Worm (Caenorhabditis elegans) whole organism, L1 larva: ENCODE measurements around the gene lips-3.

Experiments used
- C04F5.9 ChIP-seq: sonication (generic microtip); optimal IDR thresholded peaks from 2 replicates; lab custom pipeline; 2016; ENCODE audit warnings: missing genetic modification characterization, missing compliant biosample characterization
- C34B4.2 ChIP-seq: sonication (generic microtip); optimal IDR thresholded peaks from 2 replicates; lab custom pipeline; 2017; ENCODE audit warnings: mild to moderate bottlenecking, missing genetic modification characterization, missing compliant biosample characterization
- F16B12.6 ChIP-seq: fragments of 150-350 bp; optimal IDR thresholded peaks from 2 replicates; lab custom pipeline; 2014; ENCODE audit warnings: missing biosample characterization, missing genetic modification characterization
- aly-2 ChIP-seq: fragments of 150-350 bp; optimal IDR thresholded peaks from 2 replicates; lab custom pipeline; 2014; ENCODE audit warnings: missing biosample characterization, missing genetic modification characterization
- ama-1 ChIP-seq: fragments of 150-350 bp; optimal IDR thresholded peaks from 2 replicates; lab custom pipeline; 2014
- ceh-8 ChIP-seq: fragments of 200-800 bp; sonication (Bioruptor generic); optimal IDR thresholded peaks from 2 replicates; lab custom pipeline; 2018; ENCODE audit warnings: mild to moderate bottlenecking, missing genetic modification characterization, moderate library complexity, missing compliant biosample characterization
- ceh-82 ChIP-seq, 3 experiments: fragments of 150-350 bp in 1 of 3; sonication (generic microtip) in 2 of 3; optimal IDR thresholded peaks; 2 replicates each; lab custom pipeline; 2014 to 2017; ENCODE audit warnings: missing biosample characterization in 3 of 3, missing genetic modification characterization in 3 of 3
- ces-1 ChIP-seq: fragments of 150-350 bp; optimal IDR thresholded peaks from 2 replicates; lab custom pipeline; 2014; ENCODE audit warnings: missing biosample characterization, missing genetic modification reagents, missing genetic modification characterization
- efl-1 ChIP-seq, 4 experiments: fragments of 150-350 bp; optimal IDR thresholded peaks in 3 of 4; peaks in 1 of 4; 1 replicate in 1 of 4; 2 replicates in 3 of 4; lab custom pipeline; 2014; ENCODE audit warnings: missing biosample characterization in 2 of 4, missing genetic modification characterization in 2 of 4, missing genetic modification reagents in 2 of 4
- elt-2 ChIP-seq: sonication (generic microtip); optimal IDR thresholded peaks from 2 replicates; lab custom pipeline; 2016; ENCODE audit warnings: missing genetic modification characterization, mild to moderate bottlenecking, inconsistent platforms, missing compliant biosample characterization, missing genetic modification reagents
- elt-3 ChIP-seq, 6 experiments: fragments of 150-350 bp in 1 of 6; sonication (generic microtip); optimal IDR thresholded peaks; 2 replicates each; lab custom pipeline; 2017 to 2018; ENCODE audit warnings: missing biosample characterization in 6 of 6, missing genetic modification characterization in 6 of 6, inconsistent platforms in 1 of 6
- ets-5 ChIP-seq: fragments of 200-800 bp; sonication (Bioruptor generic); IDR thresholded peaks from 2 replicates; pipeline ENCODE4 v1.3.6; 2022; ENCODE audit warnings: missing genetic modification characterization, missing compliant biosample characterization
- fkh-8 ChIP-seq: sonication (generic microtip); optimal IDR thresholded peaks from 2 replicates; lab custom pipeline; 2016; ENCODE audit warnings: mild to moderate bottlenecking, missing genetic modification characterization, missing compliant biosample characterization
- fos-1 ChIP-seq: fragments of 150-350 bp; optimal IDR thresholded peaks from 2 replicates; lab custom pipeline; 2014; ENCODE audit warnings: missing biosample characterization, missing genetic modification characterization
- grh-1 ChIP-seq: fragments of 200-800 bp; sonication (Bioruptor generic); IDR thresholded peaks from 2 replicates; pipeline ENCODE4 v1.3.6; 2022; ENCODE audit warnings: missing genetic modification reagents, missing genetic modification characterization, missing compliant biosample characterization
- hlh-17 ChIP-seq: fragments of 200-800 bp; sonication (Bioruptor generic); optimal IDR thresholded peaks from 2 replicates; lab custom pipeline; 2018; ENCODE audit warnings: missing genetic modification characterization, mild to moderate bottlenecking, missing compliant biosample characterization, moderate library complexity, borderline replicate concordance
- hlh-4 ChIP-seq: sonication (generic microtip); optimal IDR thresholded peaks from 2 replicates; lab custom pipeline; 2016; ENCODE audit warnings: mild to moderate bottlenecking, missing genetic modification characterization, missing compliant biosample characterization
- irx-1 ChIP-seq: sonication (generic microtip); optimal IDR thresholded peaks from 2 replicates; lab custom pipeline; 2016; ENCODE audit warnings: missing genetic modification characterization, missing compliant biosample characterization
- lin-13 ChIP-seq: fragments of 150-350 bp; optimal IDR thresholded peaks from 2 replicates; lab custom pipeline; 2014; ENCODE audit warnings: missing biosample characterization, missing genetic modification reagents, missing genetic modification characterization
- lin-14 ChIP-seq: fragments of 200-800 bp; sonication (Bioruptor generic); optimal IDR thresholded peaks from 2 replicates; lab custom pipeline; 2018; ENCODE audit warnings: mild to moderate bottlenecking, missing genetic modification characterization, moderate library complexity, missing compliant biosample characterization
- lin-15B ChIP-seq: fragments of 150-350 bp; sonication (generic microtip); optimal IDR thresholded peaks from 3 replicates; lab custom pipeline; 2014; ENCODE audit warnings: missing biosample characterization, missing genetic modification characterization
- lin-35 ChIP-seq, 2 experiments: fragments of 150-350 bp; optimal IDR thresholded peaks; 2 replicates each; lab custom pipeline; 2014; ENCODE audit warnings: missing biosample characterization in 2 of 2, missing genetic modification characterization in 2 of 2, missing genetic modification reagents in 2 of 2
- lsy-2 ChIP-seq, 2 experiments: fragments of 150-350 bp; optimal IDR thresholded peaks; 2 replicates each; lab custom pipeline; 2014; ENCODE audit warnings: missing biosample characterization in 2 of 2, missing genetic modification characterization in 2 of 2
- mep-1 ChIP-seq: fragments of 150-350 bp; optimal IDR thresholded peaks from 2 replicates; lab custom pipeline; 2014; ENCODE audit warnings: missing biosample characterization, missing genetic modification characterization
- nhr-19 ChIP-seq: fragments of 200-800 bp; sonication (Bioruptor generic); conservative IDR thresholded peaks from 2 replicates; pipeline ENCODE4 v1.3.6; 2022; ENCODE audit warnings: missing genetic modification characterization, missing compliant biosample characterization
- nhr-237 ChIP-seq: fragments of 150-350 bp; optimal IDR thresholded peaks from 2 replicates; lab custom pipeline; 2014; ENCODE audit warnings: missing biosample characterization, missing genetic modification characterization
- nhr-47 ChIP-seq: sonication (generic microtip); optimal IDR thresholded peaks from 2 replicates; lab custom pipeline; 2016; ENCODE audit warnings: mild to moderate bottlenecking, missing genetic modification characterization, moderate library complexity, missing compliant biosample characterization
- nhr-76 ChIP-seq: sonication (generic microtip); optimal IDR thresholded peaks from 2 replicates; lab custom pipeline; 2017; ENCODE audit warnings: missing biosample characterization, missing genetic modification characterization
- nhr-84 ChIP-seq: sonication (generic microtip); optimal IDR thresholded peaks from 2 replicates; lab custom pipeline; 2017; ENCODE audit warnings: missing biosample characterization, missing genetic modification characterization
- pag-3 ChIP-seq: sonication (generic microtip); optimal IDR thresholded peaks from 2 replicates; lab custom pipeline; 2017; ENCODE audit warnings: missing genetic modification characterization, mild to moderate bottlenecking, missing compliant biosample characterization, antibody characterized with exemption, borderline replicate concordance; ENCODE audit not compliant: insufficient read depth
- snpc-4 ChIP-seq: fragments of 150-350 bp; optimal IDR thresholded peaks from 2 replicates; lab custom pipeline; 2014; ENCODE audit warnings: missing biosample characterization, missing genetic modification characterization
- snu-23 ChIP-seq: sonication (generic microtip); optimal IDR thresholded peaks from 2 replicates; lab custom pipeline; 2016; ENCODE audit warnings: missing genetic modification characterization, missing compliant biosample characterization
- sup-37 ChIP-seq: fragments of 200-800 bp; sonication (Bioruptor generic); optimal IDR thresholded peaks from 2 replicates; lab custom pipeline; 2018; ENCODE audit warnings: mild to moderate bottlenecking, missing genetic modification characterization, missing compliant biosample characterization
- swsn-7 ChIP-seq: sonication (generic microtip); optimal IDR thresholded peaks from 2 replicates; lab custom pipeline; 2016; ENCODE audit warnings: missing genetic modification characterization, missing compliant biosample characterization
- unc-130 ChIP-seq: fragments of 150-350 bp; optimal IDR thresholded peaks from 2 replicates; lab custom pipeline; 2017; ENCODE audit warnings: missing biosample characterization, missing genetic modification characterization, inconsistent platforms
- unc-62 ChIP-seq: fragments of 150-350 bp; optimal IDR thresholded peaks from 2 replicates; lab custom pipeline; 2014; ENCODE audit warnings: missing biosample characterization, missing genetic modification reagents, missing genetic modification characterization
- unc-86 ChIP-seq: sonication (generic microtip); optimal IDR thresholded peaks from 2 replicates; lab custom pipeline; 2016; ENCODE audit warnings: missing genetic modification characterization, missing compliant biosample characterization
- unc-98 ChIP-seq: fragments of 200-800 bp; sonication (Bioruptor generic); IDR thresholded peaks from 2 replicates; pipeline ENCODE4 v1.3.6; 2022; ENCODE audit warnings: missing genetic modification characterization, missing compliant biosample characterization
- vab-15 ChIP-seq: sonication (generic microtip); optimal IDR thresholded peaks from 2 replicates; lab custom pipeline; 2017; ENCODE audit warnings: missing genotype, mild to moderate bottlenecking, missing genetic modification characterization, missing compliant biosample characterization
- xbp-1 ChIP-seq: sonication (generic microtip); optimal IDR thresholded peaks from 2 replicates; lab custom pipeline; 2016; ENCODE audit warnings: missing genetic modification characterization, missing compliant biosample characterization
- zip-4 ChIP-seq: fragments of 200-800 bp; sonication (Bioruptor generic); optimal IDR thresholded peaks from 2 replicates; lab custom pipeline; 2018; ENCODE audit warnings: mild to moderate bottlenecking, missing genetic modification characterization, moderate library complexity, missing compliant biosample characterization
- ztf-11 ChIP-seq, 2 experiments: sonication (generic microtip); optimal IDR thresholded peaks; 2 replicates each; lab custom pipeline; 2016 to 2017; ENCODE audit warnings: missing genetic modification characterization in 2 of 2, missing biosample characterization in 1 of 2, missing compliant biosample characterization in 1 of 2

Gene lips-3

DNA sequence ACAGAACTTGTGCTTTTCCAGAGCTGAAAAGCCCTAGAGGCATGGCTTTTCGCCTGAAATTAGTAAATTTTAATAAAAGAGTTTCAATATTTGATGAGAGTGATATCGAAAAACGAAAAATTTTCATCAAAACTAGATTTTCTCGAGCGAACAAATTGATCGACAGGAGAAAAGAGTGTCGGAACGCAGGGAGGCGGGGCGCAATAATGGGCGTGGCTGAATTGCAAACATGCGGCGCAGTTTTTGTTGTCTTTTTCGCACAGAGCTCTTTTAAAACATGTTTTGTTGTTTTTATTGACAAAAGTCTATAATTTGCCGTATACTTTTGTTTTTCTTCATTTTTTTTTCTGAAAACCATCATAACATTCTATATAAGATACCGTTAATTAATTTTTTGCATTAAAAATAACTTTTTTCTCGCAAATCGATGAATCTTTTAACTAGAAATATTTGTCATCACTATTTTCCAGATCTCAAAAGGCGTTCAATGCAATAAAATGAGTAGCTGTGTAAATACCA is 37.9 kb upstream of the lips-3 start, which contains the start of the genes sel-5 and wdr-48 (continued):
- TF ChIP-seq grh-1 (GFP tag; lab: Robert Waterston, UW) (no peak), efl-1 (optimal IDR thresholded peaks at IDR 0.05; lab: Kevin White, UChicago) (peak; percentile 19 to 40), efl-1 (GFP tag; optimal IDR thresholded peaks at IDR 0.05 in 1 of 2; lab: Kevin White, UChicago) (peak; percentile 60 to 95), vab-15 (no peak), lsy-2 (tag; optimal IDR thresholded peaks at IDR 0.05; lab: Kevin White, UChicago) (peak; percentile 53 to 59), xbp-1 (tag; lab: Kevin White, UChicago) (peak; percentile 20), sup-37 (GFP tag; lab: Kevin White, UChicago) (no peak), fkh-8 (tag; lab: Kevin White, UChicago) (no peak), ztf-11 (tag; optimal IDR thresholded peaks at IDR 0.05; lab: Kevin White, UChicago) (no peak), nhr-76 (tag; lab: Kevin White, UChicago) (no peak), unc-62 (GFP tag; lab: Kevin White, UChicago) (no peak), lin-15B (tag; lab: Kevin White, UChicago) (no peak), pag-3 (tag; lab: Kevin White, UChicago) (no peak), snu-23 (peak; percentile 35), ets-5 (no peak), lin-14 (GFP tag; lab: Kevin White, UChicago) (no peak), irx-1 (tag; lab: Kevin White, UChicago) (no peak), unc-130 (tag; lab: Kevin White, UChicago) (no peak), snpc-4 (tag; lab: Kevin White, UChicago) (no peak), C04F5.9 (tag; lab: Kevin White, UChicago) (no peak), elt-2 (tag; lab: Kevin White, UChicago) (no peak), F16B12.6 (tag; lab: Kevin White, UChicago) (peak; percentile 42), nhr-19 (no peak), hlh-4 (tag; lab: Kevin White, UChicago) (no peak), ceh-82 (tag; optimal IDR thresholded peaks at IDR 0.05; lab: Kevin White, UChicago) (peak in 1 of 3 experiments; percentile 18), nhr-84 (tag; lab: Kevin White, UChicago) (no peak), elt-3 (tag; optimal IDR thresholded peaks at IDR 0.05; lab: Kevin White, UChicago) (peak in 1 of 6 experiments; percentile 23), ceh-8 (no peak), lin-35 (GFP tag; optimal IDR thresholded peaks at IDR 0.05; lab: Kevin White, UChicago) (peak; percentile 25 to 53), C34B4.2 (no peak)
- TF ChIP-seq, all 84 proteins: peak for 17

DNA sequence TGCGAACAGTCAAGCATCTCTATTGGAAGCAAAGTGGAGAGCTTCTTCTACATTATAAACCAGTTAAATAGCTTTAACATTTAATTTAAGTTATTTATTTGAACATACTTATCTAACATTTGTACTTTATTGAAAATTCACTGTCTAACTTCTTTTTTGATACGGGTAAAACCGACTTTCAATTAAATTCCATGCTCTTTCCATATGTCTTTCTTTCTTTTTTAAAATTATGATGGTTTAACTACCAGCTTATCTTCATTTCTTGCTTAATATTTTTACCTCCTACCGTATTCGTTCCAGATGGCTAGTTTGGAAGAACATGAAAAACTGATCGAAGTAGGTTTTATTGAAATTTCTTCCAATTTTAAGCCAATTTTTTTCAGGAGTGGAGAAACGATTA is 34.8 kb upstream of the lips-3 start, which contains the start of gene F35G12.12:
TSS of gene F35G12.12 (plus strand) at position 301 of the 400 bp plus-strand sequence.
- TF ChIP-seq mep-1, result no peak
- TF ChIP-seq lin-13 (GFP tag; lab: Kevin White, UChicago), result no peak
- TF ChIP-seq ztf-11 (tag; optimal IDR thresholded peaks at IDR 0.05; lab: Kevin White, UChicago), result no peak
- TF ChIP-seq hlh-17 (GFP tag; lab: Kevin White, UChicago), result no peak
- no peak for TF ChIP-seq ces-1 (GFP tag; lab: Kevin White, UChicago)
- no peak for TF ChIP-seq fkh-8 (tag; lab: Kevin White, UChicago)
- no peak for TF ChIP-seq zip-4 (GFP tag; lab: Kevin White, UChicago)
- no peak for TF ChIP-seq ceh-82 (tag; optimal IDR thresholded peaks at IDR 0.05; lab: Kevin White, UChicago)
- TF ChIP-seq nhr-237 (tag; lab: Kevin White, UChicago), result no peak
- TF ChIP-seq, all 84 proteins: peak for 0

- TF ChIP-seq unc-86 (no peak), fos-1 (tag; lab: Kevin White, UChicago) (no peak), lin-15B (tag; lab: Kevin White, UChicago) (no peak), elt-2 (tag; lab: Kevin White, UChicago) (no peak), nhr-84 (tag; lab: Kevin White, UChicago) (no peak), mep-1 (no peak), nhr-47 (no peak), efl-1 (optimal IDR thresholded peaks at IDR 0.05; lab: Kevin White, UChicago) (no peak), efl-1 (GFP tag; optimal IDR thresholded peaks at IDR 0.05 in 1 of 2; lab: Kevin White, UChicago) (peak in 1 of 2 experiments; percentile 45), lsy-2 (tag; optimal IDR thresholded peaks at IDR 0.05; lab: Kevin White, UChicago) (peak in 1 of 2 experiments; percentile 6), unc-98 (GFP tag; lab: Robert Waterston, UW) (no peak), aly-2 (no peak), ama-1 (lab: Kevin White, UChicago) (no peak), lin-13 (GFP tag; lab: Kevin White, UChicago) (no peak), lin-35 (GFP tag; optimal IDR thresholded peaks at IDR 0.05; lab: Kevin White, UChicago) (no peak), swsn-7 (tag; lab: Kevin White, UChicago) (no peak)
These were observed 32.2 kb upstream of the lips-3 start, which contains the start of gene F35G12.5 for ce11 chrIII:4584068-4584566. Gene F35G12.5 (plus strand): TSS chrIII:4584118.
